Worm (Caenorhabditis elegans): ENCODE results near the gene fem-2.

DNA sequence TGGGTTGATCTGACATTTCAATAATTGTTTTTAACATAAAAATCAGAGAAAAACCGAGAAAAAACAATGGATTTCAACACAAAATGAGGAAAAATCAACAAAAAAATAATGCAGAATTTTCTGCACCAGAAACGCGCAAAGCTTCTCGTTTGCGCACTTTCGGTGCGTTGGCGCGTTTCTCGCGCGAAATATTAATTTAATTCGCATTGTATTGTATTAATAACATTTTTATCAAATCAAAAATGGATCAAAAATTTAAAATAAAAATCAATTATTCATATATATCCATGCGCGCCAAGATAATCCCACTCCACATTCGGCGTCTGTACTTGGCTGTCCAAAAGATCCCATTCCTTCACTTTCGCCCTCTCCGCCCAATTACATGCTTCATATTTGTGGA lies at the start of gene fem-2:
- TF ChIP-seq unc-39 (tag; optimal IDR thresholded peaks at IDR 0.05) (no peak), ceh-16 (tag; optimal IDR thresholded peaks at IDR 0.05) (no peak)
